Worm (Caenorhabditis elegans) whole organism, L1 larva: ENCODE results near the gene srh-213.

Experiments
- elt-3 ChIP-seq, 6 experiments: fragments of 150-350 bp in 1 of 6; sonication (generic microtip); optimal IDR thresholded peaks; 2 replicates each; lab custom pipeline; 2017 to 2018; ENCODE audit warnings: missing biosample characterization in 6 of 6, missing genetic modification characterization in 6 of 6, inconsistent platforms in 1 of 6
- fkh-10 ChIP-seq: sonication (generic microtip); optimal IDR thresholded peaks from 2 replicates; lab custom pipeline; 2017; ENCODE audit warnings: missing biosample characterization, missing genetic modification reagents, missing genetic modification characterization
- jun-1 ChIP-seq: fragments of 150-350 bp; optimal IDR thresholded peaks from 2 replicates; lab custom pipeline; 2014; ENCODE audit warnings: missing biosample characterization, missing genetic modification reagents, missing genetic modification characterization
- lin-35 ChIP-seq, 2 experiments: fragments of 150-350 bp; optimal IDR thresholded peaks; 2 replicates each; lab custom pipeline; 2014; ENCODE audit warnings: missing biosample characterization in 2 of 2, missing genetic modification characterization in 2 of 2, missing genetic modification reagents in 2 of 2
- lsy-2 ChIP-seq, 2 experiments: fragments of 150-350 bp; optimal IDR thresholded peaks; 2 replicates each; lab custom pipeline; 2014; ENCODE audit warnings: missing biosample characterization in 2 of 2, missing genetic modification characterization in 2 of 2
- skn-1 ChIP-seq: fragments of 150-350 bp; optimal IDR thresholded peaks from 2 replicates; lab custom pipeline; 2014; ENCODE audit warnings: missing biosample characterization, missing genetic modification characterization
- sox-4 ChIP-seq: sonication (generic microtip); optimal IDR thresholded peaks from 2 replicates; lab custom pipeline; 2016; ENCODE audit warnings: missing genetic modification characterization, missing compliant biosample characterization
- zag-1 ChIP-seq: fragments of 150-350 bp; optimal IDR thresholded peaks from 2 replicates; lab custom pipeline; 2014; ENCODE audit warnings: missing biosample characterization, missing genetic modification characterization
- ztf-11 ChIP-seq, 2 experiments: sonication (generic microtip); optimal IDR thresholded peaks; 2 replicates each; lab custom pipeline; 2016 to 2017; ENCODE audit warnings: missing genetic modification characterization in 2 of 2, missing biosample characterization in 1 of 2, missing compliant biosample characterization in 1 of 2

- TF ChIP-seq elt-3 (tag; optimal IDR thresholded peaks at IDR 0.05; lab: Kevin White, UChicago) (no peak), lin-35 (GFP tag; optimal IDR thresholded peaks at IDR 0.05; lab: Kevin White, UChicago) (no peak), jun-1 (tag; lab: Kevin White, UChicago) (no peak), fkh-10 (GFP tag; lab: Kevin White, UChicago) (no peak), skn-1 (tag; lab: Kevin White, UChicago) (no peak), lsy-2 (tag; optimal IDR thresholded peaks at IDR 0.05; lab: Kevin White, UChicago) (no peak), zag-1 (tag; lab: Kevin White, UChicago) (no peak), ztf-11 (tag; optimal IDR thresholded peaks at IDR 0.05; lab: Kevin White, UChicago) (no peak), sox-4 (tag; lab: Kevin White, UChicago) (no peak)
Observed at ce11 chrV:3581034-3581433, 13.8 kb downstream of the srh-213 start.
